Fruit fly (Drosophila melanogaster) ovary, adult (tissue): Measurements from ENCODE around the gene vtd.

Experiments used
- CG17801 ChIP-seq: fragments of 200-800 bp; optimal IDR thresholded peaks from 2 replicates; lab custom pipeline; 2019; ENCODE audit warnings: missing biosample characterization, mild to moderate bottlenecking, missing genetic modification characterization, moderate library complexity; ENCODE audit not compliant: partially characterized antibody

The vtd gene

dm6 chr3L:27136244-27136805 is at the start of gene vtd:
Gene vtd, plus strand, starts transcription at chr3L:27136525.
- TF ChIP-seq CG17801 (GFP tag; lab: Kevin White, UChicago): peak; percentile 9

dm6 chr3L:27086696-27087095 is 49.6 kb upstream of the vtd start:
- TF ChIP-seq CG17801 (GFP tag; lab: Kevin White, UChicago): no peak

dm6 chr3L:27093837-27094236 is 42.5 kb upstream of the vtd start:
- TF ChIP-seq CG17801 (GFP tag; lab: Kevin White, UChicago): no peak

DNA sequence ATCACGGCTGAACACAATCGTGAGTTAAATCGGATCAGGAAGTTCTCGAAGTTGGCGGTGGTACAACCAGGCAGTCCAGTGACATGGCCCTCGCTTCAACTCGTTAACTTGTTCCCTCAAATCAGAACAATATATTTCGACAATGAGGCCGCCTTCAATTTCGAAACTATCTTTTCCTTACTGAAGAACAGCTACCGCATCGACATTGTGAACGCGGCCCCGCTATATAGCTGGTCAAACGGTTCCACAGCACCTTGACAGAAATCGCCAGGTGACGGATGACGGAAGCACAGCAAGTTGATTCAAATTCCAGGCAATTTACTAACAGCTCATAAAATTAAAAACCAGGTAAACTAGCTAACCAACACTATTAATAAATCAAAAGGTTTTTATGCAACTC is 2.1 kb upstream of the vtd start:
- TF ChIP-seq CG17801 (GFP tag; lab: Kevin White, UChicago): no peak

DNA sequence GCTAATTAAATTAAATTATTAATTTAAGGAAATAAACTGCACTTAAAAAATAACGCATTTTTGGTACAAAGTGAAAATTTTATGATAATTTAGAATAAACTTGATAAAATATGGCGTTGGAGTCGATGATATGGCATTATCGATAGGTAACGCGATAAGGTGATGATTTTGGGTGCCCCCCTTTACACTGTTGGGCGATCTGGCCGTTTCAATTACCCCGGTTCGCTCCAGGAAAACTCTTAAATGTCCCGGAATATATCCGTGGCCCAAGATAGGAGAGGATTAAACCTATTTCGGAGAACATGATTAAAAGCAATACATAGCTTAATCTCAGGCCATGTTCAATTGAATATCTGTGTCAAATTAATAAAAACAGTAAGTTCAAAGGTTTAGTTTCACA is 1.3 kb upstream of the vtd start:
- TF ChIP-seq CG17801 (GFP tag; lab: Kevin White, UChicago): no peak

DNA sequence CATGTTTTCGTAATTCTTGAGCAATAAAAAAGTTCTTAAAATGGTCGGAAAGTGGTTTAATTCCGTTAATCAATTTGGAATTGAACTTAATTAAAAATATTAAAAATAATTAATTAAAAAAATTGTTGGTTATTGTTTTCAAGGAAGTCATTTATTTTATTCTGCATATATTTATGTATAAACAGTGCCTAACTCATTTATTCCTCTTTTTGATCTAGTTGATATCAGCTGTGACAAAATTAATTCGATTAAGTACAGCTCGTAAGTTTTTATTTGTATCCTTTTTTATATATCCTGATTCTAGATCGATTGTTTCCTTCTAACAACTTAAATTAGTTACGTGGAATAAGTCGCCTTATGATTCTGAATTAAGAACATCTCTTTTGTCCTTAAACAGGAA is 38.2 kb downstream of the vtd start:
- no peak for TF ChIP-seq CG17801 (GFP tag; lab: Kevin White, UChicago)

DNA sequence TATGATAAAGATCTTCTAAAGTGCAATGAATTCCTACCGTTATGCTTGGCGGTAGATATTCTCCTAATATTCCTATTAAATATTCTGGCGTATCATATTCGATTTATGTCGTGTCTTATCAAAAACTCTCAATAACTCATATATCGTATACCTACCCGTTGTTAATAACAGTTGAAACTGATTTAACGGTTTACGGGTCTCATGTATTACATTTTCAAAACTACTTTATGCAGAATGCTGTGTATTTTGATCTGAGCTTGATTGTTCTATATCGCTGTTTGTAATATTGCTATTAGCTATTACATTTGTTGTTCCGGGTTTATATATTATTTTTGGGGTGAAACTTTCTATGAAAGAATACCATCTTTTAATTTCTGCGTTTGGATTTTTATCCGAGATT is 39.7 kb downstream of the vtd start:
- no peak for TF ChIP-seq CG17801 (GFP tag; lab: Kevin White, UChicago)
